Worm (Caenorhabditis elegans) whole organism, young adult: Measurements from ENCODE around the gene W10G11.3.
A peak's percentile ranks its signal among the peaks of the same experiment; 100 is the strongest.

Experiments used
- B0035.1 ChIP-seq: sonication (generic microtip); optimal IDR thresholded peaks from 2 replicates; lab custom pipeline; 2016; ENCODE audit warnings: missing genetic modification characterization, mild to moderate bottlenecking, missing compliant biosample characterization, missing genotype, missing genetic modification reagents
- B0261.1 ChIP-seq: sonication (generic microtip); optimal IDR thresholded peaks from 2 replicates; lab custom pipeline; 2016; ENCODE audit warnings: mild to moderate bottlenecking, missing genetic modification characterization, moderate library complexity, missing compliant biosample characterization
- B0336.3 ChIP-seq: fragments of 200-800 bp; sonication (Bioruptor generic); IDR thresholded peaks from 2 replicates; pipeline ENCODE4 v1.3.6; 2022; ENCODE audit warnings: missing genetic modification characterization, missing compliant biosample characterization
- C17E4.6 ChIP-seq: fragments of 200-800 bp; sonication (Bioruptor generic); IDR thresholded peaks from 2 replicates; pipeline ENCODE4 v1.3.6; 2022; ENCODE audit warnings: missing genetic modification reagents, missing genetic modification characterization, missing compliant biosample characterization
- F22D6.2 ChIP-seq: sonication (generic microtip); optimal IDR thresholded peaks from 2 replicates; lab custom pipeline; 2016; ENCODE audit warnings: mild to moderate bottlenecking, missing genetic modification characterization, missing compliant biosample characterization
- F33H1.4 ChIP-seq: fragments of 200-800 bp; sonication (Bioruptor generic); IDR thresholded peaks from 2 replicates; pipeline ENCODE4 v1.3.6; 2022; ENCODE audit warnings: missing genetic modification reagents, missing genetic modification characterization, missing compliant biosample characterization
- F49E8.2 ChIP-seq: sonication (generic microtip); optimal IDR thresholded peaks from 3 replicates; lab custom pipeline; 2017; ENCODE audit warnings: missing genetic modification characterization, mild to moderate bottlenecking, missing compliant biosample characterization, antibody characterized with exemption, moderate library complexity; ENCODE audit not compliant: insufficient read depth
- F57A8.1 ChIP-seq: fragments of 200-800 bp; sonication (Bioruptor generic); optimal IDR thresholded peaks from 2 replicates; lab custom pipeline; 2018; ENCODE audit warnings: mild to moderate bottlenecking, missing genetic modification characterization, moderate library complexity, missing compliant biosample characterization
- F57C9.4 ChIP-seq: sonication (generic microtip); optimal IDR thresholded peaks from 2 replicates; lab custom pipeline; 2017; ENCODE audit warnings: mild to moderate bottlenecking, missing genetic modification characterization, missing compliant biosample characterization
- T26A5.8 ChIP-seq: sonication (generic microtip); optimal IDR thresholded peaks from 2 replicates; lab custom pipeline; 2016; ENCODE audit warnings: missing genetic modification characterization, missing compliant biosample characterization
- Y56A3A.18 ChIP-seq: fragments of 200-800 bp; sonication (Bioruptor generic); IDR thresholded peaks from 2 replicates; pipeline ENCODE4 v1.3.6; 2022; ENCODE audit warnings: missing genetic modification reagents, missing genetic modification characterization, missing compliant biosample characterization
- Y67H2A.10 ChIP-seq: fragments of 200-800 bp; sonication (Bioruptor generic); conservative IDR thresholded peaks from 2 replicates; pipeline ENCODE4 v1.3.6; 2022; ENCODE audit warnings: missing genetic modification reagents, missing genetic modification characterization, missing compliant biosample characterization
- Y79H2A.3 ChIP-seq: fragments of 200-800 bp; sonication (Bioruptor generic); conservative IDR thresholded peaks from 2 replicates; pipeline ENCODE4 v1.3.6; 2022; ENCODE audit warnings: missing genetic modification reagents, missing genetic modification characterization, missing compliant biosample characterization
- Y95B8A.8 ChIP-seq: fragments of 200-800 bp; sonication (Bioruptor generic); IDR thresholded peaks from 2 replicates; pipeline ENCODE4 v1.3.6; 2022; ENCODE audit warnings: missing genetic modification reagents, missing genetic modification characterization, missing compliant biosample characterization
- akir-1 ChIP-seq: fragments of 200-800 bp; sonication (Bioruptor generic); optimal IDR thresholded peaks from 2 replicates; lab custom pipeline; 2018; ENCODE audit warnings: mild to moderate bottlenecking, missing genetic modification characterization, moderate library complexity, missing compliant biosample characterization
- aptf-2 ChIP-seq: fragments of 200-800 bp; sonication (Bioruptor generic); conservative IDR thresholded peaks from 2 replicates; pipeline ENCODE4 v1.3.6; 2022; ENCODE audit warnings: missing genetic modification reagents, missing genetic modification characterization, missing compliant biosample characterization
- aptf-3 ChIP-seq: fragments of 200-800 bp; sonication (Bioruptor generic); IDR thresholded peaks from 2 replicates; pipeline ENCODE4 v1.3.6; 2022; ENCODE audit warnings: missing genetic modification characterization, missing compliant biosample characterization
- attf-6 ChIP-seq: fragments of 200-800 bp; sonication (Bioruptor generic); IDR thresholded peaks from 2 replicates; pipeline ENCODE4 v1.3.6; 2022; ENCODE audit warnings: missing genetic modification reagents, missing genetic modification characterization, missing compliant biosample characterization
- bed-1 ChIP-seq: fragments of 200-800 bp; sonication (Bioruptor generic); IDR thresholded peaks from 2 replicates; pipeline ENCODE4 v1.3.6; 2022; ENCODE audit warnings: missing genetic modification reagents, missing genetic modification characterization, missing compliant biosample characterization
- ceh-40 ChIP-seq: fragments of 200-800 bp; sonication (Bioruptor generic); IDR thresholded peaks from 2 replicates; pipeline ENCODE4 v1.3.6; 2022; ENCODE audit warnings: missing genetic modification characterization, missing compliant biosample characterization
- ceh-91 ChIP-seq: fragments of 200-800 bp; sonication (Bioruptor generic); IDR thresholded peaks from 2 replicates; pipeline ENCODE4 v1.3.6; 2022; ENCODE audit warnings: missing genetic modification reagents, missing genetic modification characterization, missing compliant biosample characterization
- chd-7 ChIP-seq: sonication (generic microtip); optimal IDR thresholded peaks from 2 replicates; lab custom pipeline; 2016; ENCODE audit warnings: mild to moderate bottlenecking, missing genetic modification characterization, moderate library complexity, missing compliant biosample characterization
- efl-1 ChIP-seq: fragments of 150-350 bp; optimal IDR thresholded peaks from 2 replicates; lab custom pipeline; 2014; ENCODE audit warnings: missing biosample characterization, missing genetic modification reagents, missing genetic modification characterization
- egl-18 ChIP-seq: fragments of 200-800 bp; sonication (Bioruptor generic); IDR thresholded peaks from 2 replicates; pipeline ENCODE4 v1.3.6; 2022; ENCODE audit warnings: missing genetic modification reagents, missing genetic modification characterization, missing compliant biosample characterization
- fkh-3 ChIP-seq: sonication (generic microtip); optimal IDR thresholded peaks from 2 replicates; lab custom pipeline; 2016; ENCODE audit warnings: mild to moderate bottlenecking, missing genetic modification characterization, missing compliant biosample characterization
- him-1 ChIP-seq: sonication (generic microtip); optimal IDR thresholded peaks from 2 replicates; lab custom pipeline; 2016; ENCODE audit warnings: missing genotype, missing genetic modification reagents, missing genetic modification characterization, missing compliant biosample characterization
- hlh-26 ChIP-seq: fragments of 200-800 bp; sonication (Bioruptor generic); conservative IDR thresholded peaks from 2 replicates; pipeline ENCODE4 v1.3.6; 2022; ENCODE audit warnings: missing genetic modification reagents, missing genetic modification characterization, missing compliant biosample characterization
- hsf-1 ChIP-seq: fragments of 200-800 bp; sonication (Bioruptor generic); IDR thresholded peaks from 2 replicates; pipeline ENCODE4 v1.3.6; 2022; ENCODE audit warnings: missing genetic modification reagents, missing genetic modification characterization, missing compliant biosample characterization
- lag-1 ChIP-seq: fragments of 200-800 bp; sonication (Bioruptor generic); IDR thresholded peaks from 2 replicates; pipeline ENCODE4 v1.3.6; 2022; ENCODE audit warnings: missing genetic modification reagents, missing genetic modification characterization, missing compliant biosample characterization
- lin-40 ChIP-seq: sonication (generic microtip); optimal IDR thresholded peaks from 2 replicates; lab custom pipeline; 2016; ENCODE audit warnings: missing genetic modification characterization, mild to moderate bottlenecking, missing compliant biosample characterization, missing genotype, missing genetic modification reagents
- lsy-27 ChIP-seq: sonication (generic microtip); optimal IDR thresholded peaks from 2 replicates; lab custom pipeline; 2017; ENCODE audit warnings: missing genetic modification characterization, mild to moderate bottlenecking, missing compliant biosample characterization, antibody characterized with exemption, missing genotype, borderline replicate concordance; ENCODE audit not compliant: insufficient read depth
- madf-10 ChIP-seq: sonication (generic microtip); optimal IDR thresholded peaks from 2 replicates; lab custom pipeline; 2016; ENCODE audit warnings: mild to moderate bottlenecking, missing genetic modification characterization, missing compliant biosample characterization
- mcd-1 ChIP-seq: fragments of 200-800 bp; sonication (Bioruptor generic); IDR thresholded peaks from 2 replicates; pipeline ENCODE4 v1.3.6; 2022; ENCODE audit warnings: missing genetic modification reagents, missing genetic modification characterization, missing compliant biosample characterization
- nfya-2 ChIP-seq: fragments of 200-800 bp; sonication (Bioruptor generic); IDR thresholded peaks from 2 replicates; pipeline ENCODE4 v1.3.6; 2022; ENCODE audit warnings: missing genetic modification reagents, missing genetic modification characterization, missing compliant biosample characterization
- nfyb-1 ChIP-seq: fragments of 200-800 bp; sonication (Bioruptor generic); IDR thresholded peaks from 2 replicates; pipeline ENCODE4 v1.3.6; 2022; ENCODE audit warnings: missing genetic modification reagents, missing genetic modification characterization, missing compliant biosample characterization
- nhr-120 ChIP-seq: fragments of 200-800 bp; sonication (Bioruptor generic); IDR thresholded peaks from 2 replicates; pipeline ENCODE4 v1.3.6; 2022; ENCODE audit warnings: missing genetic modification characterization, missing compliant biosample characterization
- nhr-27 ChIP-seq: fragments of 200-800 bp; sonication (Bioruptor generic); optimal IDR thresholded peaks from 2 replicates; lab custom pipeline; 2018; ENCODE audit warnings: mild to moderate bottlenecking, missing genetic modification characterization, moderate library complexity, missing compliant biosample characterization
- rcor-1 ChIP-seq: fragments of 200-800 bp; sonication (Bioruptor generic); IDR thresholded peaks from 2 replicates; pipeline ENCODE4 v1.3.6; 2022; ENCODE audit warnings: missing genetic modification reagents, missing genetic modification characterization, missing compliant biosample characterization
- rec-8 ChIP-seq, 2 experiments: sonication (generic microtip); optimal IDR thresholded peaks; 2 replicates each; lab custom pipeline; 2016; ENCODE audit warnings: mild to moderate bottlenecking in 2 of 2, missing genetic modification characterization in 2 of 2, missing genetic modification reagents in 2 of 2, missing genotype in 2 of 2, missing biosample characterization in 1 of 2, missing compliant biosample characterization in 1 of 2, moderate library complexity in 1 of 2
- somi-1 ChIP-seq: fragments of 200-800 bp; sonication (Bioruptor generic); optimal IDR thresholded peaks from 2 replicates; lab custom pipeline; 2018; ENCODE audit warnings: mild to moderate bottlenecking, missing genetic modification characterization, missing compliant biosample characterization
- sptf-2 ChIP-seq: fragments of 200-800 bp; sonication (Bioruptor generic); optimal IDR thresholded peaks from 2 replicates; lab custom pipeline; 2018; ENCODE audit warnings: mild to moderate bottlenecking, missing genetic modification characterization, missing compliant biosample characterization
- tbp1 ChIP-seq: fragments of 200-800 bp; sonication (Bioruptor generic); optimal IDR thresholded peaks from 2 replicates; lab custom pipeline; 2018; ENCODE audit warnings: mild to moderate bottlenecking, missing genetic modification characterization, missing compliant biosample characterization
- xnd-1 ChIP-seq: sonication (generic microtip); optimal IDR thresholded peaks from 2 replicates; lab custom pipeline; 2016; ENCODE audit warnings: missing genotype, missing genetic modification reagents, missing genetic modification characterization, missing compliant biosample characterization
- ztf-26 ChIP-seq: sonication (generic microtip); optimal IDR thresholded peaks from 2 replicates; lab custom pipeline; 2017; ENCODE audit warnings: missing genetic modification characterization, missing compliant biosample characterization

W10G11.3 gene

ce11 chrII:3523547-3523946 lies 38.8 kb downstream of the W10G11.3 start (continued):
- TF ChIP-seq C17E4.6 (0 out of 2 replicates have a peak, but pooled peaks have one; percentile 20), nfyb-1 (GFP tag; lab: Robert Waterston, UW) (peak; percentile 84), egl-18 (GFP tag; lab: Robert Waterston, UW) (peak; percentile 68; the same call in 1 of the 2 replicates), ceh-91 (peak; percentile 38; the same call in 1 of the 2 replicates), B0261.1 (tag; lab: Kevin White, UChicago) (peak; percentile 42), ztf-26 (tag; lab: Kevin White, UChicago) (peak; percentile 5), F33H1.4 (GFP tag; lab: Robert Waterston, UW) (peak; percentile 50; the same call in 1 of the 2 replicates)
- TF ChIP-seq, all 124 proteins: peak for 34; not testable (repeated sequence) for 90

ce11 chrII:3520988-3521850 lies 41.1 kb downstream of the W10G11.3 start, which contains the start of gene W09G10.9:
W09G10.9 (plus strand) TSS chrII:3521800.
- no peak for TF ChIP-seq nhr-27
- peak; percentile 64; the same call in 1 of the 2 replicates for TF ChIP-seq attf-6 (GFP tag; lab: Robert Waterston, UW)
- no peak for TF ChIP-seq F49E8.2 (tag; lab: Kevin White, UChicago)
- peak; percentile 83 for TF ChIP-seq Y95B8A.8 (GFP tag; lab: Robert Waterston, UW)
- 0 out of 2 replicates have a peak, but pooled peaks have one; percentile 15 for TF ChIP-seq Y56A3A.18
- TF ChIP-seq nfya-2 (GFP tag; lab: Robert Waterston, UW): no peak
- TF ChIP-seq aptf-3 (GFP tag; lab: Robert Waterston, UW): no peak
- TF ChIP-seq mcd-1 (GFP tag; lab: Robert Waterston, UW): peak; percentile 96
- TF ChIP-seq efl-1 (GFP tag; lab: Kevin White, UChicago): no peak
- no peak for TF ChIP-seq fkh-3 (tag; lab: Kevin White, UChicago)
- TF ChIP-seq nfyb-1 (GFP tag; lab: Robert Waterston, UW): peak; percentile 90
- TF ChIP-seq bed-1 (GFP tag; lab: Robert Waterston, UW): no peak
- TF ChIP-seq aptf-2: no peak
- TF ChIP-seq rcor-1 (GFP tag; lab: Robert Waterston, UW): peak; percentile 82
- no peak for TF ChIP-seq xnd-1 (tag; lab: Kevin White, UChicago)
- peak; percentile 49; the same call in 1 of the 2 replicates for TF ChIP-seq B0336.3 (GFP tag; lab: Robert Waterston, UW)
- no peak for TF ChIP-seq Y67H2A.10 (GFP tag; lab: Robert Waterston, UW)
- TF ChIP-seq lin-40 (tag; lab: Kevin White, UChicago): peak; percentile 61
- TF ChIP-seq chd-7 (tag; lab: Kevin White, UChicago): peak; percentile 14
- peak; percentile 36; the same call in 1 of the 2 replicates for TF ChIP-seq ceh-40 (GFP tag; lab: Robert Waterston, UW)
- TF ChIP-seq rec-8 (tag; optimal IDR thresholded peaks at IDR 0.05; lab: Kevin White, UChicago): peak in 1 of 2 experiments; percentile 30
- TF ChIP-seq nhr-120 (GFP tag; lab: Robert Waterston, UW): no peak
- peak; percentile 44 for TF ChIP-seq madf-10 (tag; lab: Kevin White, UChicago)
- no peak for TF ChIP-seq somi-1 (GFP tag; lab: Kevin White, UChicago)
- TF ChIP-seq sptf-2 (GFP tag; lab: Kevin White, UChicago): no peak
- no peak for TF ChIP-seq hsf-1 (GFP tag; lab: Robert Waterston, UW)
- peak; percentile 18 for TF ChIP-seq B0035.1
- TF ChIP-seq akir-1 (GFP tag; lab: Kevin White, UChicago): no peak
- TF ChIP-seq T26A5.8 (tag; lab: Kevin White, UChicago): no peak
- no peak for TF ChIP-seq lag-1 (GFP tag; lab: Robert Waterston, UW)
- peak; percentile 90 for TF ChIP-seq tbp1
- TF ChIP-seq F57A8.1: no peak
- no peak for TF ChIP-seq him-1 (tag; lab: Kevin White, UChicago)
- TF ChIP-seq hlh-26 (GFP tag; lab: Robert Waterston, UW): no peak
- no peak for TF ChIP-seq F22D6.2 (tag; lab: Kevin White, UChicago)
- no peak for TF ChIP-seq lsy-27 (tag; lab: Kevin White, UChicago)
- TF ChIP-seq Y79H2A.3 (GFP tag; lab: Robert Waterston, UW): 0 out of 2 replicates have a peak, but pooled peaks have one; percentile 65
- peak; percentile 2 for TF ChIP-seq ztf-26 (tag; lab: Kevin White, UChicago)
- TF ChIP-seq F57C9.4 (tag; lab: Kevin White, UChicago): no peak
